Fruit fly (Drosophila melanogaster) whole organism, embryonic: Measurements from ENCODE around the gene crq.

Source experiments
- Adf1 ChIP-seq: fragments of 200-800 bp; sonication (Bioruptor generic); IDR thresholded peaks from 2 replicates; pipeline ENCODE4 v1.3.6; 2022; ENCODE audit warnings: missing biosample characterization, missing genetic modification characterization
- Atf-2 ChIP-seq: fragments of 200-800 bp; sonication (Bioruptor generic); optimal IDR thresholded peaks from 2 replicates; lab custom pipeline; 2016; ENCODE audit warnings: missing biosample characterization, missing genetic modification characterization
- CG1024 ChIP-seq: fragments of 200-800 bp; sonication (Bioruptor generic); IDR thresholded peaks from 2 replicates; pipeline ENCODE4 v1.3.6; 2022; ENCODE audit warnings: missing biosample characterization, missing genetic modification characterization
- CG12104 ChIP-seq: fragments of 200-800 bp; sonication (Bioruptor generic); optimal IDR thresholded peaks from 3 replicates; lab custom pipeline; 2016; ENCODE audit warnings: missing biosample characterization, missing genetic modification characterization
- CG13894 ChIP-seq: fragments of 200-800 bp; sonication (Bioruptor generic); optimal IDR thresholded peaks from 3 replicates; lab custom pipeline; 2018; ENCODE audit warnings: missing biosample characterization, mild to moderate bottlenecking, missing genetic modification characterization, moderate library complexity
- CG16779 ChIP-seq: fragments of 200-800 bp; sonication (Bioruptor generic); IDR thresholded peaks from 2 replicates; pipeline ENCODE4 v1.3.6; 2022; ENCODE audit warnings: missing biosample characterization, missing genetic modification characterization
- CG17568 ChIP-seq: fragments of 200-800 bp; sonication (Bioruptor generic); optimal IDR thresholded peaks from 2 replicates; lab custom pipeline; 2018; ENCODE audit warnings: missing biosample characterization, mild to moderate bottlenecking, missing genetic modification characterization, moderate library complexity
- CG18599 ChIP-seq: fragments of 200-800 bp; sonication (Bioruptor generic); optimal IDR thresholded peaks from 3 replicates; lab custom pipeline; 2017; ENCODE audit warnings: missing biosample characterization, missing genetic modification characterization, mild to moderate bottlenecking, moderate library complexity, missing genetic modification reagents
- CG2875 ChIP-seq: fragments of 200-800 bp; sonication (Bioruptor generic); optimal IDR thresholded peaks from 2 replicates; lab custom pipeline; 2017; ENCODE audit warnings: missing biosample characterization, mild to moderate bottlenecking, missing genetic modification characterization, missing genetic modification reagents
- CG34224 ChIP-seq: fragments of 200-800 bp; sonication (Bioruptor generic); IDR thresholded peaks from 3 replicates; pipeline ENCODE4 v1.3.6; 2022; ENCODE audit warnings: missing biosample characterization, missing genetic modification characterization; ENCODE audit not compliant: partially characterized antibody
- CG4360 ChIP-seq: fragments of 200-800 bp; sonication (Bioruptor generic); IDR thresholded peaks from 2 replicates; pipeline ENCODE4 v1.3.6; 2022; ENCODE audit warnings: missing biosample characterization, missing genetic modification characterization
- CG6689 ChIP-seq: fragments of 200-800 bp; sonication (Bioruptor generic); IDR thresholded peaks from 2 replicates; pipeline ENCODE4 v1.3.6; 2022; ENCODE audit warnings: missing biosample characterization, missing genetic modification characterization
- CG6854 ChIP-seq: fragments of 200-800 bp; sonication (Bioruptor generic); optimal IDR thresholded peaks from 3 replicates; lab custom pipeline; 2017; ENCODE audit warnings: missing biosample characterization, mild to moderate bottlenecking, missing genetic modification characterization
- CG7271 ChIP-seq: fragments of 200-800 bp; sonication (Bioruptor generic); optimal IDR thresholded peaks from 2 replicates; lab custom pipeline; 2018; ENCODE audit warnings: missing biosample characterization, mild to moderate bottlenecking, missing genetic modification characterization, moderate library complexity
- CG7963 ChIP-seq: fragments of 200-800 bp; sonication (Bioruptor generic); IDR thresholded peaks from 3 replicates; pipeline ENCODE4 v1.3.6; 2022; ENCODE audit warnings: missing biosample characterization, missing genetic modification characterization; ENCODE audit not compliant: partially characterized antibody
- CG8089 ChIP-seq: fragments of 200-800 bp; sonication (Bioruptor generic); optimal IDR thresholded peaks from 3 replicates; lab custom pipeline; 2016; ENCODE audit warnings: missing biosample characterization, missing genetic modification characterization
- Camta ChIP-seq: fragments of 200-800 bp; sonication (Bioruptor generic); optimal IDR thresholded peaks from 2 replicates; lab custom pipeline; 2016; ENCODE audit warnings: missing biosample characterization, missing genetic modification characterization
- Dll ChIP-seq: fragments of 200-800 bp; sonication (Bioruptor generic); IDR thresholded peaks from 4 replicates; pipeline ENCODE4 v1.3.6; 2022; ENCODE audit warnings: missing biosample characterization, missing genetic modification characterization; ENCODE audit not compliant: partially characterized antibody
- MESR4 ChIP-seq: fragments of 200-800 bp; sonication (Bioruptor generic); optimal IDR thresholded peaks from 2 replicates; lab custom pipeline; 2018; ENCODE audit warnings: missing biosample characterization, mild to moderate bottlenecking, missing genetic modification characterization, moderate library complexity
- Optix ChIP-seq: fragments of 200-800 bp; sonication (Bioruptor generic); IDR thresholded peaks from 3 replicates; pipeline ENCODE4 v1.3.6; 2022; ENCODE audit warnings: missing biosample characterization, missing genetic modification characterization
- Pdp1 ChIP-seq, 2 experiments: fragments of 200-800 bp; sonication (Bioruptor generic); optimal IDR thresholded peaks; 3 replicates each; lab custom pipeline; 2016; ENCODE audit warnings: missing biosample characterization in 2 of 2, missing genetic modification characterization in 2 of 2, mild to moderate bottlenecking in 1 of 2, moderate library complexity in 1 of 2
- chn ChIP-seq: fragments of 200-800 bp; sonication (Bioruptor generic); optimal IDR thresholded peaks from 2 replicates; lab custom pipeline; 2016; ENCODE audit warnings: missing biosample characterization, missing genetic modification characterization
- ewg ChIP-seq: fragments of 200-800 bp; sonication (Bioruptor generic); optimal IDR thresholded peaks from 3 replicates; lab custom pipeline; 2017; ENCODE audit warnings: mild to moderate bottlenecking, missing biosample characterization, missing genetic modification reagents, missing genetic modification characterization
- fu2 ChIP-seq: fragments of 200-800 bp; sonication (Bioruptor generic); optimal IDR thresholded peaks from 2 replicates; lab custom pipeline; 2016; ENCODE audit warnings: missing biosample characterization, missing genetic modification characterization
- hb ChIP-seq: fragments of 200-800 bp; sonication (Bioruptor generic); IDR thresholded peaks from 3 replicates; pipeline ENCODE4 v1.3.6; 2022; ENCODE audit warnings: missing biosample characterization, missing genetic modification characterization; ENCODE audit not compliant: partially characterized antibody
- hbn ChIP-seq: fragments of 200-800 bp; sonication (Bioruptor generic); IDR thresholded peaks from 2 replicates; pipeline ENCODE4 v1.3.6; 2022; ENCODE audit warnings: missing biosample characterization, missing genetic modification characterization; ENCODE audit not compliant: partially characterized antibody
- hth ChIP-seq: fragments of >200 bp; optimal IDR thresholded peaks from 2 replicates; lab custom pipeline; 2017; ENCODE audit warnings: inconsistent platforms
- jing ChIP-seq: fragments of 200-800 bp; sonication (Bioruptor generic); optimal IDR thresholded peaks from 2 replicates; lab custom pipeline; 2018; ENCODE audit warnings: missing biosample characterization, mild to moderate bottlenecking, missing genetic modification characterization
- kah ChIP-seq: fragments of 200-800 bp; sonication (Bioruptor generic); optimal IDR thresholded peaks from 2 replicates; lab custom pipeline; 2018; ENCODE audit warnings: missing biosample characterization, mild to moderate bottlenecking, missing genetic modification characterization
- lbe ChIP-seq: fragments of 200-800 bp; sonication (Bioruptor generic); optimal IDR thresholded peaks from 2 replicates; lab custom pipeline; 2016; ENCODE audit warnings: missing biosample characterization, mild to moderate bottlenecking, missing genetic modification characterization
- nau ChIP-seq: fragments of 200-800 bp; sonication (Bioruptor generic); optimal IDR thresholded peaks from 3 replicates; lab custom pipeline; 2017; ENCODE audit warnings: missing biosample characterization, mild to moderate bottlenecking, missing genetic modification characterization, missing genetic modification reagents
- nerfin-1 ChIP-seq: fragments of 200-800 bp; sonication (Bioruptor generic); optimal IDR thresholded peaks from 3 replicates; lab custom pipeline; 2019; ENCODE audit warnings: missing biosample characterization, mild to moderate bottlenecking, missing genetic modification characterization, moderate library complexity
- onecut ChIP-seq: fragments of 200-800 bp; sonication (Bioruptor generic); IDR thresholded peaks from 2 replicates; pipeline ENCODE4 v1.3.6; 2022; ENCODE audit warnings: missing biosample characterization, missing genetic modification characterization
- pros ChIP-seq: fragments of 200-800 bp; sonication (Bioruptor generic); optimal IDR thresholded peaks from 3 replicates; lab custom pipeline; 2019; ENCODE audit warnings: missing biosample characterization, mild to moderate bottlenecking, missing genetic modification characterization, moderate library complexity
- pum ChIP-seq: fragments of 200-800 bp; sonication (Bioruptor generic); optimal IDR thresholded peaks from 2 replicates; lab custom pipeline; 2016; ENCODE audit warnings: missing biosample characterization, missing genetic modification characterization
- scrt ChIP-seq: fragments of 200-800 bp; sonication (Bioruptor generic); optimal IDR thresholded peaks from 2 replicates; lab custom pipeline; 2018; ENCODE audit warnings: missing biosample characterization, mild to moderate bottlenecking, missing genetic modification characterization, moderate library complexity
- sd ChIP-seq: fragments of 200-800 bp; sonication (Bioruptor generic); optimal IDR thresholded peaks from 3 replicates; lab custom pipeline; 2018; ENCODE audit warnings: missing biosample characterization, mild to moderate bottlenecking, missing genetic modification characterization, moderate library complexity
- sens ChIP-seq: fragments of 200-800 bp; sonication (Bioruptor generic); peaks from one replicate; lab custom pipeline; 2016; ENCODE audit warnings: missing biosample characterization, missing genetic modification characterization
- toy ChIP-seq: fragments of 200-800 bp; sonication (Bioruptor generic); IDR thresholded peaks from 2 replicates; pipeline ENCODE4 v1.3.6; 2022; ENCODE audit warnings: missing biosample characterization, missing genetic modification characterization
- twi ChIP-seq: fragments of 200-800 bp; optimal IDR thresholded peaks from 2 replicates; lab custom pipeline; 2019; ENCODE audit warnings: missing biosample characterization, mild to moderate bottlenecking, missing genetic modification characterization, moderate library complexity

Gene crq

dm6 chr2L:467683-468082 is 14.9 kb upstream of the crq start:
- peak; percentile 13 for TF ChIP-seq sens (GFP tag; lab: Kevin White, UChicago)
- TF ChIP-seq MESR4 = no peak
- no peak for TF ChIP-seq Atf-2
- TF ChIP-seq CG7271 = no peak
- TF ChIP-seq pum (GFP tag; lab: Kevin White, UChicago) = no peak
- peak; percentile 32 for TF ChIP-seq nerfin-1 (tag; lab: Kevin White, UChicago)
- TF ChIP-seq CG4360 (GFP tag; lab: Robert Waterston, UW) = peak; percentile 41; the same call in 1 of the 2 replicates
- no peak for TF ChIP-seq chn (GFP tag; lab: Kevin White, UChicago)
- no peak for TF ChIP-seq CG34224 (GFP tag; lab: Robert Waterston, UW)
- no peak for TF ChIP-seq nau (GFP tag; lab: Kevin White, UChicago)
- no peak for TF ChIP-seq CG8089
- no peak for TF ChIP-seq CG6854
- no peak for TF ChIP-seq CG6689 (GFP tag; lab: Robert Waterston, UW)
- TF ChIP-seq scrt (GFP tag; lab: Kevin White, UChicago) = peak; percentile 79
- no peak for TF ChIP-seq CG7963 (GFP tag; lab: Robert Waterston, UW)
- TF ChIP-seq hbn (GFP tag; lab: Robert Waterston, UW) = no peak
- TF ChIP-seq Camta (GFP tag; lab: Kevin White, UChicago) = no peak
- no peak for TF ChIP-seq hth (lab: Kevin White, UChicago)
- TF ChIP-seq CG12104 (GFP tag; lab: Kevin White, UChicago) = no peak
- 0 out of 3 replicates have a peak, but pooled peaks have one; percentile 16 for TF ChIP-seq Optix (GFP tag; lab: Robert Waterston, UW)
- TF ChIP-seq sd (tag; lab: Kevin White, UChicago) = peak; percentile 65
- no peak for TF ChIP-seq CG17568
- TF ChIP-seq Adf1 = peak; percentile 90
- peak; percentile 3 for TF ChIP-seq CG13894 (tag; lab: Kevin White, UChicago)
- TF ChIP-seq CG16779 (GFP tag; lab: Robert Waterston, UW) = 0 out of 2 replicates have a peak, but pooled peaks have one; percentile 40
- no peak for TF ChIP-seq jing
- TF ChIP-seq CG18599 (GFP tag; lab: Kevin White, UChicago) = no peak
- TF ChIP-seq kah (GFP tag; lab: Kevin White, UChicago) = peak; percentile 23
- TF ChIP-seq Pdp1 (GFP tag; optimal IDR thresholded peaks at IDR 0.05; lab: Kevin White, UChicago) = no peak
- no peak for TF ChIP-seq twi
- peak; percentile 58 for TF ChIP-seq ewg (GFP tag; lab: Kevin White, UChicago)
- no peak for TF ChIP-seq CG1024 (GFP tag; lab: Robert Waterston, UW)
- TF ChIP-seq hb (GFP tag; lab: Robert Waterston, UW) = no peak
- no peak for TF ChIP-seq lbe (GFP tag; lab: Kevin White, UChicago)

dm6 chr2L:455738-456137 is 2.9 kb upstream of the crq start:
- TF ChIP-seq pros (peak; percentile 38), toy (no peak), onecut (peak; percentile 97), Dll (GFP tag; lab: Robert Waterston, UW) (no peak), CG2875 (GFP tag; lab: Kevin White, UChicago) (no peak), jing (no peak), fu2 (GFP tag; lab: Kevin White, UChicago) (no peak)
- TF ChIP-seq, all 482 proteins: peak for 2
